In genomic region chrX:11798057-11798555, ce11 we compare ENCODE assay signal across 2 worm cellular contexts.
TF ChIP-seq lines count a peak whose summit lies in the region.

TSS of gene rsd-3 (plus strand) at chrX:11798505.

TF ChIP-seq in whole organism, L2 larva, 48 proteins besides CTCF, POLR2A, EP300 and RAD21 (continued from another document):
- TF ChIP-seq lin-13 (GFP tag; optimal IDR thresholded peaks at IDR 0.05; lab: Kevin White, UChicago) (peak; percentile 20), crh-2 (tag; optimal IDR thresholded peaks at IDR 0.05; lab: Kevin White, UChicago) (peak; percentile 95), nhr-129 (tag; optimal IDR thresholded peaks at IDR 0.05; lab: Kevin White, UChicago) (peak; percentile 39), aly-2 (tag; optimal IDR thresholded peaks at IDR 0.05; lab: Kevin White, UChicago) (no peak), mdl-1 (tag; optimal IDR thresholded peaks at IDR 0.05; lab: Kevin White, UChicago) (peak in 1 of 2 experiments; percentile 20), lsy-2 (tag; optimal IDR thresholded peaks at IDR 0.05; lab: Kevin White, UChicago) (peak in 1 of 2 experiments; percentile 44), dmd-4 (tag; optimal IDR thresholded peaks at IDR 0.05; lab: Kevin White, UChicago) (no peak)

TF ChIP-seq in whole organism, L4 larva, 104 proteins besides CTCF, POLR2A, EP300 and RAD21 (continued from another document):
- TF ChIP-seq lin-29 (GFP tag; IDR thresholded peaks at IDR 0.05; lab: Robert Waterston, UW) = no peak
- no peak for TF ChIP-seq madf-5 (GFP tag; IDR thresholded peaks at IDR 0.05; lab: Robert Waterston, UW)
- no peak for TF ChIP-seq ztf-11 (tag; optimal IDR thresholded peaks at IDR 0.05; lab: Kevin White, UChicago)
- TF ChIP-seq unc-39 (tag; optimal IDR thresholded peaks at IDR 0.05; lab: Kevin White, UChicago) = no peak
- TF ChIP-seq lsy-2 (tag; optimal IDR thresholded peaks at IDR 0.05; lab: Kevin White, UChicago) = peak in 1 of 2 experiments; percentile 49
- TF ChIP-seq rbr-2 (tag; optimal IDR thresholded peaks at IDR 0.05; lab: Kevin White, UChicago) = peak; percentile 71
- no peak for TF ChIP-seq Y105C5A.15 (GFP tag; IDR thresholded peaks at IDR 0.05; lab: Robert Waterston, UW)
- 0 out of 2 replicates have a peak, but pooled peaks have one; percentile 24 for TF ChIP-seq lin-38 (GFP tag; IDR thresholded peaks at IDR 0.05; lab: Robert Waterston, UW)
- TF ChIP-seq ceh-28 (tag; optimal IDR thresholded peaks at IDR 0.05; lab: Kevin White, UChicago) = peak; percentile 8
- no peak for TF ChIP-seq F49E8.2 (tag; optimal IDR thresholded peaks at IDR 0.05; lab: Kevin White, UChicago; ENCODE audit: borderline replicate concordance)
- no peak for TF ChIP-seq ceh-82 (tag; optimal IDR thresholded peaks at IDR 0.05; lab: Kevin White, UChicago)
- TF ChIP-seq mdl-1 (tag; optimal IDR thresholded peaks at IDR 0.05; lab: Kevin White, UChicago) = peak in 1 of 2 experiments; percentile 65
- TF ChIP-seq set-16 (GFP tag; IDR thresholded peaks at IDR 0.05; lab: Robert Waterston, UW) = no peak
- no peak for TF ChIP-seq daf-8 (GFP tag; IDR thresholded peaks at IDR 0.05; lab: Robert Waterston, UW)
- no peak for TF ChIP-seq arid-1 (GFP tag; conservative IDR thresholded peaks at IDR 0.05; lab: Robert Waterston, UW)
- TF ChIP-seq nhr-11 (tag; optimal IDR thresholded peaks at IDR 0.05; lab: Kevin White, UChicago) = no peak
- peak; percentile 63 for TF ChIP-seq mxl-3 (GFP tag; optimal IDR thresholded peaks at IDR 0.05; lab: Kevin White, UChicago)
- peak; percentile 71 for TF ChIP-seq hlh-30 (tag; optimal IDR thresholded peaks at IDR 0.05; lab: Kevin White, UChicago; ENCODE audit: insufficient read depth)
- TF ChIP-seq unc-130 (GFP tag; optimal IDR thresholded peaks at IDR 0.05; lab: Kevin White, UChicago) = no peak
- TF ChIP-seq zfp-3 (GFP tag; conservative IDR thresholded peaks at IDR 0.05; lab: Robert Waterston, UW) = no peak
- no peak for TF ChIP-seq nhr-42 (GFP tag; IDR thresholded peaks at IDR 0.05; lab: Robert Waterston, UW)
- TF ChIP-seq spr-1 (tag; optimal IDR thresholded peaks at IDR 0.05; lab: Kevin White, UChicago) = no peak
- TF ChIP-seq pha-4 (GFP tag; IDR thresholded peaks at IDR 0.05; lab: Robert Waterston, UW) = peak; percentile 38; the same call in 1 of the 2 replicates
- TF ChIP-seq pha-4 (tag; optimal IDR thresholded peaks at IDR 0.05; lab: Kevin White, UChicago) = peak; percentile 70
- no peak for TF ChIP-seq aly-2 (tag; optimal IDR thresholded peaks at IDR 0.05; lab: Kevin White, UChicago)
- TF ChIP-seq attf-4 (tag; optimal IDR thresholded peaks at IDR 0.05; lab: Kevin White, UChicago) = no peak
- no peak for TF ChIP-seq vab-7 (GFP tag; IDR thresholded peaks at IDR 0.05; lab: Robert Waterston, UW)
- no peak for TF ChIP-seq lir-3 (tag; optimal IDR thresholded peaks at IDR 0.05; lab: Kevin White, UChicago)
- peak; percentile 30 for TF ChIP-seq duxl-1 (tag; optimal IDR thresholded peaks at IDR 0.05; lab: Kevin White, UChicago; ENCODE audit: poor library complexity)
- no peak for TF ChIP-seq dmd-9 (GFP tag; IDR thresholded peaks at IDR 0.05; lab: Robert Waterston, UW)
- no peak for TF ChIP-seq ama-1 (optimal IDR thresholded peaks at IDR 0.05; lab: Kevin White, UChicago)
- TF ChIP-seq nhr-28 (tag; optimal IDR thresholded peaks at IDR 0.05; lab: Kevin White, UChicago) = peak; percentile 74
- TF ChIP-seq T26A8.4 (GFP tag; IDR thresholded peaks at IDR 0.05; lab: Robert Waterston, UW) = 0 out of 2 replicates have a peak, but pooled peaks have one; percentile 23
- TF ChIP-seq lim-7 (GFP tag; IDR thresholded peaks at IDR 0.05; lab: Robert Waterston, UW) = no peak
- no peak for TF ChIP-seq zag-1 (tag; optimal IDR thresholded peaks at IDR 0.05; lab: Kevin White, UChicago)
- peak; percentile 30 for TF ChIP-seq nhr-102 (tag; optimal IDR thresholded peaks at IDR 0.05; lab: Kevin White, UChicago)
- peak; percentile 67 for TF ChIP-seq mes-2 (tag; optimal IDR thresholded peaks at IDR 0.05; lab: Kevin White, UChicago; ENCODE audit: poor library complexity, severe bottlenecking)
- peak; percentile 84 for TF ChIP-seq hlh-11 (tag; optimal IDR thresholded peaks at IDR 0.05; lab: Kevin White, UChicago)
TF ChIP-seq in whole organism, L4 larva: peak in this region for 27.
